Worm (Caenorhabditis elegans): ENCODE measurements around the gene C54C6.5.

C54C6.5 gene

DNA sequence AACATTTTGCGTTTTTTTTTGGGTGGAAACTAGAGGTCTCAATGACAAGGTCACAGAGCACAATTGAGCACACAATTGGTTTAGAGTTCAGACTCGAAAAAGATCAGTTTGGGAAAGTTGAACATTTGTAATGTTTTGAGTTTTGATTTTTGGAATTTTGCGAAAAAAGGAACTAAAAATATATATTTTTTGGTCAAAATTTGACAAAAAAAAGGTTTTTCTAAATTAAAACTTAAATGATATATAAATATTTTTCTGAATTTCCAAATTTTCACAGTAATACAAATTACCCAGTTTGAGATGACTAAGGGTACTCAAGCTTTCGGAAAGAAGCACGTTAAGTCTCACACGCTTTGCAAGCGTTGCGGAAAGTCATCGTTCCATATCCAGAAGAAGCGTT lies 21.3 kb downstream of the C54C6.5 start, which contains the start of gene rpl-37:
Gene rpl-37, plus strand, starts transcription at position 301 of the 400 bp plus-strand sequence.
- TF ChIP-seq ZK546.5 (tag; optimal IDR thresholded peaks at IDR 0.05) (no peak), nfya-1 (tag; optimal IDR thresholded peaks at IDR 0.05; ENCODE audit: insufficient read depth) (no peak), fos-1 (tag; optimal IDR thresholded peaks at IDR 0.05) (no peak), egl-5 (tag; optimal IDR thresholded peaks at IDR 0.05) (no peak), eor-1 (tag; optimal IDR thresholded peaks at IDR 0.05) (no peak), daf-12 (tag; optimal IDR thresholded peaks at IDR 0.05) (no peak)

DNA sequence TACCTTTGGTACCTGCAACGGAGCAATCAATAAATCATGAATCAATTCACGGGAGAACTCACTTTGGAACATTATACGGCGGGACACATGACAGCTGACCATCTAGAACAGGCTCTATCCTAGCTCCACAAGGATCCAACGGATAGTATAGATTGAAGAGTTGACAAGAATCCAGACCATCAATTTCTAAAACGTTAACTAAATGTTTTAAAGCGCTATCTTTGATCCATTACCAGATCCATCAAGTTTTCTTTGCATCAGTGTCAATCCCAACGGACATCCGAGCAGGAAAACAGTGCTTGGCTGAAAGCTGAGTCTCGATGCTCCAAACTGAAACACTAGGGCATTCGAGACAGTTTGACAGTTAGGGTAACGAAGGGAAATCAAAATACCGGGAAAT lies 26.3 kb downstream of the C54C6.5 start:
- no peak for TF ChIP-seq lin-15B (tag; optimal IDR thresholded peaks at IDR 0.05)
- no peak for TF ChIP-seq nhr-43 (tag; optimal IDR thresholded peaks at IDR 0.05; ENCODE audit: poor library complexity, severe bottlenecking)
- no peak for TF ChIP-seq egl-5 (tag; optimal IDR thresholded peaks at IDR 0.05)
- TF ChIP-seq lsy-12 (tag; optimal IDR thresholded peaks at IDR 0.05) = no peak
- no peak for TF ChIP-seq nhr-11 (tag; optimal IDR thresholded peaks at IDR 0.05)
- TF ChIP-seq mdl-1 (tag; optimal IDR thresholded peaks at IDR 0.05) = no peak
- no peak for TF ChIP-seq ceh-28 (tag; optimal IDR thresholded peaks at IDR 0.05)
- no peak for TF ChIP-seq fkh-10 (GFP tag; optimal IDR thresholded peaks at IDR 0.05)
- TF ChIP-seq nhr-77 (tag; optimal IDR thresholded peaks at IDR 0.05) = no peak
- no peak for TF ChIP-seq nhr-25 (tag; optimal IDR thresholded peaks at IDR 0.05)
- no peak for TF ChIP-seq snpc-4 (tag; optimal IDR thresholded peaks at IDR 0.05)
- no peak for TF ChIP-seq nhr-67 (tag; optimal IDR thresholded peaks at IDR 0.05)
- no peak for TF ChIP-seq nhr-23 (tag; optimal IDR thresholded peaks at IDR 0.05)
- TF ChIP-seq hmg-11 (tag; optimal IDR thresholded peaks at IDR 0.05) = no peak
- no peak for TF ChIP-seq daf-12 (tag; optimal IDR thresholded peaks at IDR 0.05)
- no peak for TF ChIP-seq unc-39 (tag; optimal IDR thresholded peaks at IDR 0.05)
- no peak for TF ChIP-seq egl-27 (tag; optimal IDR thresholded peaks at IDR 0.05)
- no peak for TF ChIP-seq nhr-76 (tag; optimal IDR thresholded peaks at IDR 0.05)
- no peak for TF ChIP-seq eor-1 (tag; optimal IDR thresholded peaks at IDR 0.05)
- TF ChIP-seq pha-4 (tag; optimal IDR thresholded peaks at IDR 0.05) = no peak

DNA sequence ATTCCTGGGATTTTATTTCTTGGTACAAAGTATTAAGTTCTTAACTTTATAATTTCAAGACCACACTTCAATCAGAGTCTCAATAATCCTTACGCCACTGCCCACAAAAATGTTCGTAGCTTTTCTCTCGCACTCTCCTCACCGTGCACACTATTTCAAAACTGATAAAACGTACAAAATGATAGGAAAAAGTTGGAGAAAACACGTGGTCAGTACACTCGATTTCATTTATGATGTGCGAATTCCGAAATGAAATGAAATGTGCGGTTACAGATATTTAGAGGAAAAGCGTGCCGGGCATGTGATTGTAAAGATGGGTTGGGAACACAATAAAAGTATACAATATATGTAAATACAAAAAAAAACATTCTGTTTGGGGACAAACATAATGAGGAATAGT lies 29.2 kb downstream of the C54C6.5 start:
- TF ChIP-seq fos-1 (tag; optimal IDR thresholded peaks at IDR 0.05) (no peak), pha-4 (tag; optimal IDR thresholded peaks at IDR 0.05) (peak; percentile 51), aly-2 (tag; optimal IDR thresholded peaks at IDR 0.05) (no peak), egl-5 (tag; optimal IDR thresholded peaks at IDR 0.05) (no peak), elt-2 (tag; optimal IDR thresholded peaks at IDR 0.05) (peak; percentile 87), pqm-1 (tag; optimal IDR thresholded peaks at IDR 0.05) (peak; percentile 95), jun-1 (tag; optimal IDR thresholded peaks at IDR 0.05) (peak; percentile 7), mdl-1 (tag; optimal IDR thresholded peaks at IDR 0.05) (no peak)

DNA sequence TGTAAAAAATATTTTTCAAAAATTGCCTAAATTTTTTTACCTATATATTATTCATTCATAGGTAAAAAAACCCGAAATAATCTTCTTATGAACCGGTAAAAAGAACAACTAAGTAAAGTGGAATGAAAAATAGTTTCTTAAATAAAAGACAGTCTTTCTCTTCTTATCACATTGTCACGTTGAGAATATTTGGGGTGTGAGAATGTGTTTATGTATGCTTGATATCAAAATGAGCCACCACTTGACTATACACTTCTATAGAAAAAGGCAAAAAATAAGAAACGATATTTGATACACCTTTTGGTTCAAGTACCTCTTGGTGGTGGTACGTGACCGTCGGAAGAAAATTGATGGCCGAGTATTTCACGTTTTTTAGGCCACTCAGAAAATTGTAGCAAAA lies 30.1 kb downstream of the C54C6.5 start, which contains the start of gene hmit-1.3:
Gene hmit-1.3, minus strand, starts transcription at position 103 of the 400 bp plus-strand sequence.
- TF ChIP-seq nhr-23 (tag; optimal IDR thresholded peaks at IDR 0.05) = no peak
- TF ChIP-seq ceh-28 (tag; optimal IDR thresholded peaks at IDR 0.05) = no peak
- no peak for TF ChIP-seq skn-1 (tag; optimal IDR thresholded peaks at IDR 0.05)
- TF ChIP-seq eor-1 (tag; optimal IDR thresholded peaks at IDR 0.05) = no peak
- TF ChIP-seq elt-2 (tag; optimal IDR thresholded peaks at IDR 0.05) = peak; percentile 58
- no peak for TF ChIP-seq mdl-1 (tag; optimal IDR thresholded peaks at IDR 0.05)
- TF ChIP-seq ceh-9 (tag; optimal IDR thresholded peaks at IDR 0.05) = no peak
- TF ChIP-seq nhr-76 (tag; optimal IDR thresholded peaks at IDR 0.05) = no peak
- no peak for TF ChIP-seq ama-1 (optimal IDR thresholded peaks at IDR 0.05)
- TF ChIP-seq pqm-1 (tag; optimal IDR thresholded peaks at IDR 0.05) = peak; percentile 58
- TF ChIP-seq tbx-2 (tag; optimal IDR thresholded peaks at IDR 0.05) = no peak
- TF ChIP-seq lin-15B (tag; optimal IDR thresholded peaks at IDR 0.05) = no peak
- no peak for TF ChIP-seq lsy-12 (tag; optimal IDR thresholded peaks at IDR 0.05)
- TF ChIP-seq nhr-67 (tag; optimal IDR thresholded peaks at IDR 0.05) = no peak
- TF ChIP-seq pha-4 (tag; optimal IDR thresholded peaks at IDR 0.05) = peak; percentile 13
- no peak for TF ChIP-seq ztf-11 (tag; optimal IDR thresholded peaks at IDR 0.05)
- no peak for TF ChIP-seq R02D3.7 (tag; optimal IDR thresholded peaks at IDR 0.05)
- no peak for TF ChIP-seq elt-1 (tag; optimal IDR thresholded peaks at IDR 0.05)

- TF ChIP-seq R02D3.7 (tag; optimal IDR thresholded peaks at IDR 0.05) = no peak
Observed at ce11 chrIII:3511808-3512207, 37.8 kb downstream of the C54C6.5 start.

Measured in whole organism, L3 larva.